Worm (Caenorhabditis elegans) whole organism, midembryonic: ENCODE measurements around the gene slc-17.4.

Experiments used
- T22C8.4 ChIP-seq: fragments of 200-800 bp; sonication (Bioruptor generic); IDR thresholded peaks from 2 replicates; pipeline ENCODE4 v1.3.6; 2022; ENCODE audit warnings: missing genetic modification characterization, missing compliant biosample characterization
- cog-1 ChIP-seq: sonication (generic microtip); optimal IDR thresholded peaks from 2 replicates; lab custom pipeline; 2016; ENCODE audit warnings: missing genetic modification characterization, missing compliant biosample characterization
- flt-1 ChIP-seq: fragments of 200-800 bp; sonication (Bioruptor generic); IDR thresholded peaks from 2 replicates; pipeline ENCODE4 v1.3.6; 2022; ENCODE audit warnings: missing genetic modification characterization, missing compliant biosample characterization
- klf-2 ChIP-seq: fragments of 200-800 bp; sonication (Bioruptor generic); conservative IDR thresholded peaks from 2 replicates; pipeline ENCODE4 v1.3.6; 2022; ENCODE audit warnings: missing genetic modification reagents, missing genetic modification characterization, missing compliant biosample characterization
- med-1 ChIP-seq: sonication (generic microtip); optimal IDR thresholded peaks from 2 replicates; lab custom pipeline; 2017; ENCODE audit warnings: missing genetic modification characterization, mild to moderate bottlenecking, missing compliant biosample characterization, antibody characterized with exemption, missing genetic modification reagents; ENCODE audit not compliant: insufficient read depth
- ref-1 ChIP-seq: fragments of 200-800 bp; sonication (Bioruptor generic); conservative IDR thresholded peaks from 2 replicates; pipeline ENCODE4 v1.3.6; 2022; ENCODE audit warnings: missing genetic modification reagents, missing genetic modification characterization, missing compliant biosample characterization
- tab-1 ChIP-seq: fragments of 200-800 bp; sonication (Bioruptor generic); IDR thresholded peaks from 2 replicates; pipeline ENCODE4 v1.3.6; 2022; ENCODE audit warnings: missing genetic modification characterization, missing compliant biosample characterization
- ztf-23 ChIP-seq: fragments of 200-800 bp; sonication (Bioruptor generic); IDR thresholded peaks from 2 replicates; pipeline ENCODE4 v1.3.6; 2022; ENCODE audit warnings: missing genetic modification reagents, missing genetic modification characterization, missing compliant biosample characterization
- ztf-29 ChIP-seq: fragments of 200-800 bp; sonication (Bioruptor generic); IDR thresholded peaks from 2 replicates; pipeline ENCODE4 v1.3.6; 2022; ENCODE audit warnings: missing genetic modification reagents, missing genetic modification characterization, missing compliant biosample characterization

The slc-17.4 gene

ce11 chrIV:17264714-17265113 lies 26.8 kb downstream of the slc-17.4 start, which contains the start of gene F26D10.13:
F26D10.13 (minus strand) TSS chrIV:17264814.
- no peak for TF ChIP-seq ztf-23 (GFP tag; lab: Robert Waterston, UW)
- TF ChIP-seq T22C8.4 (GFP tag; lab: Robert Waterston, UW), result no peak
- TF ChIP-seq med-1, result no peak
- TF ChIP-seq klf-2 (GFP tag; lab: Robert Waterston, UW), result no peak
- no peak for TF ChIP-seq ref-1 (GFP tag; lab: Robert Waterston, UW)
- no peak for TF ChIP-seq flt-1 (GFP tag; lab: Robert Waterston, UW)
- TF ChIP-seq cog-1 (tag; lab: Kevin White, UChicago), result no peak
- no peak for TF ChIP-seq ztf-29 (GFP tag; lab: Robert Waterston, UW)
- TF ChIP-seq tab-1 (GFP tag; lab: Robert Waterston, UW), result no peak

ce11 chrIV:17263714-17264113 lies 27.8 kb downstream of the slc-17.4 start:
- TF ChIP-seq med-1 (no peak), ztf-23 (GFP tag; lab: Robert Waterston, UW) (no peak), flt-1 (GFP tag; lab: Robert Waterston, UW) (no peak), tab-1 (GFP tag; lab: Robert Waterston, UW) (no peak), ref-1 (GFP tag; lab: Robert Waterston, UW) (no peak), T22C8.4 (GFP tag; lab: Robert Waterston, UW) (no peak), cog-1 (tag; lab: Kevin White, UChicago) (no peak), klf-2 (GFP tag; lab: Robert Waterston, UW) (no peak), ztf-29 (GFP tag; lab: Robert Waterston, UW) (no peak)

- TF ChIP-seq ztf-29 (GFP tag; lab: Robert Waterston, UW) (no peak), T22C8.4 (GFP tag; lab: Robert Waterston, UW) (no peak), cog-1 (tag; lab: Kevin White, UChicago) (no peak), flt-1 (GFP tag; lab: Robert Waterston, UW) (no peak), tab-1 (GFP tag; lab: Robert Waterston, UW) (no peak), med-1 (no peak), ref-1 (GFP tag; lab: Robert Waterston, UW) (no peak), ztf-23 (GFP tag; lab: Robert Waterston, UW) (no peak), klf-2 (GFP tag; lab: Robert Waterston, UW) (no peak)
Observed at ce11 chrIV:17262385-17262784, 29.1 kb downstream of the slc-17.4 start, which contains the start of gene ZK550.6. ZK550.6 (minus strand) TSS chrIV:17262485.

ce11 chrIV:17259310-17259709 lies 32.2 kb downstream of the slc-17.4 start, which contains the start of gene phyh-1:
phyh-1 (minus strand) TSS chrIV:17259410.
- TF ChIP-seq T22C8.4 (GFP tag; lab: Robert Waterston, UW), result no peak
- TF ChIP-seq klf-2 (GFP tag; lab: Robert Waterston, UW), result no peak
- TF ChIP-seq ztf-23 (GFP tag; lab: Robert Waterston, UW), result no peak
- TF ChIP-seq ref-1 (GFP tag; lab: Robert Waterston, UW), result no peak
- TF ChIP-seq ztf-29 (GFP tag; lab: Robert Waterston, UW), result no peak
- no peak for TF ChIP-seq med-1
- TF ChIP-seq tab-1 (GFP tag; lab: Robert Waterston, UW), result no peak
- TF ChIP-seq flt-1 (GFP tag; lab: Robert Waterston, UW), result no peak
- no peak for TF ChIP-seq cog-1 (tag; lab: Kevin White, UChicago)

ce11 chrIV:17258824-17259223 lies 32.7 kb downstream of the slc-17.4 start:
- TF ChIP-seq cog-1 (tag; lab: Kevin White, UChicago) (no peak), ref-1 (GFP tag; lab: Robert Waterston, UW) (no peak), klf-2 (GFP tag; lab: Robert Waterston, UW) (no peak), ztf-29 (GFP tag; lab: Robert Waterston, UW) (no peak), tab-1 (GFP tag; lab: Robert Waterston, UW) (no peak), med-1 (no peak), flt-1 (GFP tag; lab: Robert Waterston, UW) (no peak), ztf-23 (GFP tag; lab: Robert Waterston, UW) (no peak), T22C8.4 (GFP tag; lab: Robert Waterston, UW) (no peak)

- TF ChIP-seq T22C8.4 (GFP tag; lab: Robert Waterston, UW) (no peak), ztf-23 (GFP tag; lab: Robert Waterston, UW) (no peak), flt-1 (GFP tag; lab: Robert Waterston, UW) (no peak), cog-1 (tag; lab: Kevin White, UChicago) (no peak), ref-1 (GFP tag; lab: Robert Waterston, UW) (no peak), klf-2 (GFP tag; lab: Robert Waterston, UW) (no peak), ztf-29 (GFP tag; lab: Robert Waterston, UW) (no peak)
Observed at ce11 chrIV:17255001-17255400, 36.5 kb downstream of the slc-17.4 start, which contains the start of gene gtf-2E1. gtf-2E1 (plus strand) TSS chrIV:17255301.

ce11 chrIV:17253435-17253834 lies 38.1 kb downstream of the slc-17.4 start:
- TF ChIP-seq klf-2 (GFP tag; lab: Robert Waterston, UW) (no peak), ztf-29 (GFP tag; lab: Robert Waterston, UW) (no peak), cog-1 (tag; lab: Kevin White, UChicago) (no peak)

- peak; percentile 81 for TF ChIP-seq cog-1 (tag; lab: Kevin White, UChicago)
- TF ChIP-seq ztf-23 (GFP tag; lab: Robert Waterston, UW), result peak; percentile 84
- peak; percentile 70 for TF ChIP-seq ztf-29 (GFP tag; lab: Robert Waterston, UW)
- TF ChIP-seq flt-1 (GFP tag; lab: Robert Waterston, UW), result peak; percentile 86
- TF ChIP-seq T22C8.4 (GFP tag; lab: Robert Waterston, UW), result no peak
Observed at ce11 chrIV:17249691-17250181, 41.8 kb downstream of the slc-17.4 start, which contains the start of gene eelo-2. eelo-2 (plus strand) TSS chrIV:17250131.

- TF ChIP-seq ztf-23 (GFP tag; lab: Robert Waterston, UW) (no peak), T22C8.4 (GFP tag; lab: Robert Waterston, UW) (no peak), ztf-29 (GFP tag; lab: Robert Waterston, UW) (no peak), flt-1 (GFP tag; lab: Robert Waterston, UW) (no peak), cog-1 (tag; lab: Kevin White, UChicago) (no peak), tab-1 (GFP tag; lab: Robert Waterston, UW) (no peak), ref-1 (GFP tag; lab: Robert Waterston, UW) (no peak), med-1 (no peak), klf-2 (GFP tag; lab: Robert Waterston, UW) (no peak)
Observed at ce11 chrIV:17248538-17248937, 43.0 kb downstream of the slc-17.4 start.
